Fruit fly (Drosophila melanogaster) whole organism, pupa: Measurements from ENCODE around the gene Sgf11.

Experiments used
- CG12605 ChIP-seq: fragments of 200-800 bp; sonication (Bioruptor generic); IDR thresholded peaks from 2 replicates; pipeline ENCODE4 v1.3.6; 2022; ENCODE audit warnings: missing biosample characterization, missing genetic modification characterization
- CG14655 ChIP-seq: fragments of 200-800 bp; sonication (Bioruptor generic); optimal IDR thresholded peaks from 3 replicates; lab custom pipeline; 2017; ENCODE audit warnings: mild to moderate bottlenecking, missing biosample characterization, missing genetic modification reagents, missing genetic modification characterization
- CG17806 ChIP-seq: fragments of 200-800 bp; sonication (Bioruptor generic); optimal IDR thresholded peaks from 2 replicates; lab custom pipeline; 2018; ENCODE audit warnings: missing biosample characterization, mild to moderate bottlenecking, missing genetic modification characterization, moderate library complexity
- CG4496 ChIP-seq: fragments of 200-800 bp; sonication (Bioruptor generic); IDR thresholded peaks from 3 replicates; pipeline ENCODE4 v1.3.6; 2022; ENCODE audit warnings: missing biosample characterization, missing genetic modification characterization
- CG8159 ChIP-seq: fragments of 200-800 bp; sonication (Bioruptor generic); optimal IDR thresholded peaks from 3 replicates; lab custom pipeline; 2018; ENCODE audit warnings: missing biosample characterization, mild to moderate bottlenecking, missing genetic modification characterization, moderate library complexity
- EcR ChIP-seq: fragments of 200-800 bp; sonication (Bioruptor generic); optimal IDR thresholded peaks from 3 replicates; lab custom pipeline; 2019; ENCODE audit warnings: missing biosample characterization, missing genetic modification characterization, mild to moderate bottlenecking, moderate library complexity, missing genetic modification reagents
- Snoo ChIP-seq: fragments of 200-800 bp; sonication (Bioruptor generic); optimal IDR thresholded peaks from 3 replicates; lab custom pipeline; 2017; ENCODE audit warnings: missing biosample characterization, mild to moderate bottlenecking, missing genetic modification characterization, inconsistent platforms
- fd96Ca ChIP-seq: fragments of 200-800 bp; sonication (Bioruptor generic); IDR thresholded peaks from 3 replicates; pipeline ENCODE4 v1.3.6; 2022; ENCODE audit warnings: missing biosample characterization, missing genetic modification characterization
- gl ChIP-seq: fragments of 200-800 bp; sonication (Bioruptor generic); optimal IDR thresholded peaks from 2 replicates; lab custom pipeline; 2018; ENCODE audit warnings: missing biosample characterization, mild to moderate bottlenecking, missing genetic modification characterization
- rn ChIP-seq: fragments of 200-800 bp; sonication (Bioruptor generic); IDR thresholded peaks from 2 replicates; pipeline ENCODE4 v1.3.6; 2022; ENCODE audit warnings: missing biosample characterization, missing genetic modification characterization

- TF ChIP-seq gl = no peak
- no peak for TF ChIP-seq CG17806 (tag; lab: Kevin White, UChicago)
- no peak for TF ChIP-seq CG8159
- no peak for TF ChIP-seq fd96Ca
- TF ChIP-seq CG14655 (GFP tag; lab: Kevin White, UChicago) = no peak
- no peak for TF ChIP-seq Snoo (tag; lab: Kevin White, UChicago)
- TF ChIP-seq rn (GFP tag; lab: Robert Waterston, UW) = no peak
- no peak for TF ChIP-seq CG4496 (GFP tag; lab: Robert Waterston, UW)
- TF ChIP-seq EcR (GFP tag; lab: Kevin White, UChicago) = no peak
- TF ChIP-seq CG12605 (GFP tag; lab: Robert Waterston, UW) = no peak
Measured at dm6 chr3L:18632187-18632635, 49.4 kb downstream of the Sgf11 start.
